Fruit fly (Drosophila melanogaster) whole organism, wandering third instar larva: ENCODE results near the gene Rtca.

Experiments used
- Dif ChIP-seq: fragments of 200-275, 200-300 bp; sonication (Bioruptor generic); optimal IDR thresholded peaks from 2 replicates; lab custom pipeline; 2018; ENCODE audit warnings: missing biosample characterization, missing genetic modification characterization; ENCODE audit not compliant: partially characterized antibody
- Hr83 ChIP-seq: fragments of 200-300 bp; sonication (Bioruptor generic); optimal IDR thresholded peaks from 2 replicates; lab custom pipeline; 2016; ENCODE audit warnings: missing biosample characterization, mild to moderate bottlenecking, missing genetic modification characterization, moderate library complexity; ENCODE audit not compliant: poor library complexity, severe bottlenecking
- jim ChIP-seq: fragments of 175-275, 200-325 bp; sonication (Bioruptor generic); optimal IDR thresholded peaks from 2 replicates; lab custom pipeline; 2016; ENCODE audit warnings: missing biosample characterization, mild to moderate bottlenecking, missing genetic modification characterization
- usp ChIP-seq: fragments of >200 bp; optimal IDR thresholded peaks from 2 replicates; lab custom pipeline; 2017; ENCODE audit warnings: missing biosample characterization, missing genetic modification characterization

DNA sequence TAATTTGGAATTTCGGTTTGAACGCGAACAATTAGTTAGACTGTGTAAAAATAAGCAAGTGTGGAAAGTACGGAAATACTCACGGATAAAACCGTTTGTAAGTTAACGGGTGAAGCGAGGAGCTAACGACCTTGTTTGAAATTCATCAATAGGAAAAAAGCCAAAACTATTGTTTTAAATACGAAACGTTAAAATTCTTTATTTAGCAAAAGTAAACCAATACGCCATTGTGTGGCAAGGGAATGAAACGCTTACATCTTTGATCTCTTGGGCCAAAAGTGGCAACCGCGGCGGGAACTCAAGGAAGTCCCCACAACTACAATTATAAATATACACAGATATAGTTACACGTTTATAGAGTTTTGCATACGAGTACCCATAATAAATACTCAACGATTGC is 6.0 kb upstream of the Rtca start, which contains the start of gene CG14054:
- TF ChIP-seq Hr83 (GFP tag; lab: Kevin White, UChicago): no peak
- TF ChIP-seq Dif (GFP tag; lab: Kevin White, UChicago): no peak
- TF ChIP-seq usp (GFP tag; lab: Kevin White, UChicago): no peak
- TF ChIP-seq jim (GFP tag; lab: Kevin White, UChicago): no peak
